Worm (Caenorhabditis elegans): ENCODE results near the gene srh-252.

The srh-252 gene

DNA sequence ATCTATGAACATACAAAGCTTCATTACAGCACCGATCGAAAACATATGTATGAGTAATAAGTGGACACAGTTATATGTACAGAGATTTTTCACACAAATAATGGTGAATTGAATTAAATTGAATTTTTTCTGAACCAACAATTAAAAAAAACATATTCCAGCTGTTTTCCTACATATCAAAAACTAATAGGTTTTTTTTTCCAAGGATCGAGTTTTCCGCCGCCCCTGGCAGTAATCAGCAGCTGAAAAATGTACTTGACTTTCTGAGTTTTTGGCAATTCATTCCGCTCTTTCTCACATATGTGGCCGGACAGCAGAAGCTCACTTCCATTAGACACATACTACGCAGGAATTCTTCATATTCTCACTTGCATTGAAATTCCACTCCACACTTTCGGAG is 44.7 kb downstream of the srh-252 start, which contains the start of gene srh-174:
Gene srh-174 (plus strand): TSS at position 301 of the 400 bp plus-strand sequence.
- no peak for TF ChIP-seq aptf-3 (GFP tag; IDR thresholded peaks at IDR 0.05)
- TF ChIP-seq ztf-3 (GFP tag; optimal IDR thresholded peaks at IDR 0.05): no peak
- TF ChIP-seq xnd-1 (tag; optimal IDR thresholded peaks at IDR 0.05): no peak
- no peak for TF ChIP-seq ceh-79 (tag; optimal IDR thresholded peaks at IDR 0.05)
- TF ChIP-seq F39B2.1 (GFP tag; IDR thresholded peaks at IDR 0.05): no peak
- no peak for TF ChIP-seq mcd-1 (GFP tag; IDR thresholded peaks at IDR 0.05)
- TF ChIP-seq T07F8.4 (tag; optimal IDR thresholded peaks at IDR 0.05): no peak
- no peak for TF ChIP-seq nfya-2 (GFP tag; IDR thresholded peaks at IDR 0.05)
- no peak for TF ChIP-seq ama-1 (optimal IDR thresholded peaks at IDR 0.05)
- no peak for TF ChIP-seq ama-1 (GFP tag; optimal IDR thresholded peaks at IDR 0.05)
- TF ChIP-seq lsy-27 (tag; optimal IDR thresholded peaks at IDR 0.05; ENCODE audit: borderline replicate concordance, insufficient read depth): no peak
- TF ChIP-seq F57C9.4 (tag; optimal IDR thresholded peaks at IDR 0.05): no peak
- TF ChIP-seq nfya-1 (tag; optimal IDR thresholded peaks at IDR 0.05; ENCODE audit: borderline replicate concordance, insufficient read depth): no peak
- no peak for TF ChIP-seq die-1 (tag; optimal IDR thresholded peaks at IDR 0.05)
- TF ChIP-seq rec-8 (tag; optimal IDR thresholded peaks at IDR 0.05): no peak
- no peak for TF ChIP-seq ceh-100 (GFP tag; IDR thresholded peaks at IDR 0.05)
- TF ChIP-seq gei-17 (GFP tag; optimal IDR thresholded peaks at IDR 0.05): no peak
- no peak for TF ChIP-seq ztf-28 (GFP tag; IDR thresholded peaks at IDR 0.05)
- TF ChIP-seq snpc-1.1 (tag; optimal IDR thresholded peaks at IDR 0.05; ENCODE audit: insufficient read depth): no peak
- no peak for TF ChIP-seq cebp-2 (GFP tag; IDR thresholded peaks at IDR 0.05)

ce11 chrV:17177967-17178366 is 45.2 kb downstream of the srh-252 start, which contains the start of gene srsx-1:
srsx-1 (minus strand) TSS chrV:17178067.
- no peak for TF ChIP-seq ztf-25 (GFP tag; IDR thresholded peaks at IDR 0.05)
- TF ChIP-seq hrde-1 (tag; optimal IDR thresholded peaks at IDR 0.05; ENCODE audit: borderline replicate concordance): no peak

ce11 chrV:17173738-17174137 is 49.5 kb downstream of the srh-252 start, which contains the start of gene srbc-25:
srbc-25 (plus strand) TSS chrV:17174038.
- no peak for TF ChIP-seq xnd-1 (tag; optimal IDR thresholded peaks at IDR 0.05)
- TF ChIP-seq ceh-91 (GFP tag; IDR thresholded peaks at IDR 0.05): no peak
- no peak for TF ChIP-seq lag-1 (GFP tag; IDR thresholded peaks at IDR 0.05)
- TF ChIP-seq mcd-1 (GFP tag; IDR thresholded peaks at IDR 0.05): no peak
- TF ChIP-seq snpc-3.4 (tag; optimal IDR thresholded peaks at IDR 0.05): no peak
- no peak for TF ChIP-seq bed-1 (GFP tag; IDR thresholded peaks at IDR 0.05)
- no peak for TF ChIP-seq mxl-1 (tag; optimal IDR thresholded peaks at IDR 0.05)
- TF ChIP-seq lin-26 (GFP tag; IDR thresholded peaks at IDR 0.05): no peak
- no peak for TF ChIP-seq fkh-3 (tag; optimal IDR thresholded peaks at IDR 0.05)
- no peak for TF ChIP-seq let-526 (GFP tag; IDR thresholded peaks at IDR 0.05)
- TF ChIP-seq hmg-20 (GFP tag; IDR thresholded peaks at IDR 0.05): no peak
- TF ChIP-seq Y56A3A.18 (GFP tag; IDR thresholded peaks at IDR 0.05): no peak
- TF ChIP-seq dpl-1 (GFP tag; optimal IDR thresholded peaks at IDR 0.05): no peak
- TF ChIP-seq chd-7 (tag; optimal IDR thresholded peaks at IDR 0.05): no peak
- TF ChIP-seq nfyb-1 (GFP tag; IDR thresholded peaks at IDR 0.05): no peak
